Worm (Caenorhabditis elegans) whole organism, L4 larva: ENCODE results near the gene W09H1.4.

ENCODE experiments used
- D1046.2 ChIP-seq: fragments of 200-800 bp; sonication (Bioruptor generic); IDR thresholded peaks from 2 replicates; pipeline ENCODE4 v1.3.6; 2022; ENCODE audit warnings: missing genetic modification characterization, missing compliant biosample characterization
- F37D6.2 ChIP-seq: sonication (generic microtip); optimal IDR thresholded peaks from 2 replicates; lab custom pipeline; 2016; ENCODE audit warnings: mild to moderate bottlenecking, missing genetic modification characterization, missing compliant biosample characterization
- aha-1 ChIP-seq: fragments of 150-350 bp; peaks from one replicate; lab custom pipeline; 2014; ENCODE audit warnings: missing biosample characterization, missing genetic modification characterization
- attf-4 ChIP-seq: sonication (generic microtip); optimal IDR thresholded peaks from 3 replicates; lab custom pipeline; 2017; ENCODE audit warnings: missing biosample characterization, missing genetic modification characterization
- ceh-28 ChIP-seq: fragments of 150-350 bp; optimal IDR thresholded peaks from 2 replicates; lab custom pipeline; 2014; ENCODE audit warnings: missing biosample characterization, missing genetic modification reagents, missing genetic modification characterization
- lin-15B ChIP-seq: fragments of 150-350 bp; sonication (generic microtip); optimal IDR thresholded peaks from 3 replicates; lab custom pipeline; 2014; ENCODE audit warnings: missing biosample characterization, missing genetic modification characterization
- lir-3 ChIP-seq: sonication (generic microtip); optimal IDR thresholded peaks from 2 replicates; lab custom pipeline; 2016; ENCODE audit warnings: mild to moderate bottlenecking, missing genetic modification characterization, missing compliant biosample characterization

The W09H1.4 gene

ce11 chrII:13235289-13235688 lies 52.0 kb downstream of the W09H1.4 start, which contains the start of gene flp-16:
TSS of gene flp-16 (plus strand) at chrII:13235306.
- TF ChIP-seq attf-4 (no peak), lir-3 (tag; lab: Kevin White, UChicago) (no peak), ceh-28 (tag; lab: Kevin White, UChicago) (no peak), lin-15B (tag; lab: Kevin White, UChicago) (no peak), aha-1 (tag; lab: Kevin White, UChicago) (peak; percentile 93), D1046.2 (GFP tag; lab: Robert Waterston, UW) (no peak), F37D6.2 (tag; lab: Kevin White, UChicago) (no peak)
